Fruit fly (Drosophila melanogaster): ENCODE measurements around the gene CG17544.

CG17544 gene

DNA sequence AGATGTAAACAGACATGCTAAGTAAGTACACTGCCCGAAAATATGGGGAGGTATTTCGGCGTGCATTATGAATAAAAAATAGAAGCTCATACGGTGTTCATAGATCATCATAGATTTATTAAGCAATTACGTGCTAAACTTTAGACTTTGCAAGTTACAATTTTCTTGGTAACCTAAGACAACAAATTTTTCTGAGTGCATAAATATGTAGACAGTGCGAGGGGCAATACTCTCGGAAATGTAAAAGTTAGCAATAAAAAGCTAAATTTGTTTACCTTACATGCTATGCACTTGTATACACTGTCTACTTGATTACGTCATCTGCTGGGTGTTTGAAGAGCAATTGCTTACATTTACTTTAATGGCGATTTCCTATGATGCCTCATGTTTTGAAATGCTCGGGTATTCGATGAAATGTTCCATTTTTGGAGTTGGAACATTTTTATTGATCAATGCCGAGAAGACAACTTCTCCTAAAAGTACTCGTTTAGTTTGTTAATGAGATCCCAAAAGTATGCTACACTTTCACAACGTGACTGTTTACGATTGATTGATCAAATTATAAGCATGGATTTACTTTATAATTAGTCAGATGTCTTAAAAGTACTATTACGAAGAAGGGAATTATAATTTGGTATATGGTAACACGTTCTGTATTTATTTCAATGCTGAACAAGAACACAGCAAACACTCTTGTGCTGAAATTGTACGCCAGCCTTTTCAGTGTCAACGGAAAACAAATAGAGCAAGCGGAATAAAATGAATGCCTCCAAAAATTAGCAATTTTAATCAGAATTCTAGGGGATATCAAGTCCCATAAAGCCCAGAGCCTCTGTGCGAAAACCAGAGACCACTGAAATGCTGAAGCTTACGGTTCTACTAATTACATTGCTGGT lies 18.6 kb upstream of the CG17544 start, which contains the start of gene Lectin-galC1 (continued):
- TF ChIP-seq sima (GFP tag; optimal IDR thresholded peaks at IDR 0.05), result peak; percentile 49
- peak; percentile 61 for TF ChIP-seq Ravus (GFP tag; IDR thresholded peaks at IDR 0.05)
- TF ChIP-seq sisA (GFP tag; IDR thresholded peaks at IDR 0.05), result peak; percentile 88; the same call in 1 of the 2 replicates
- TF ChIP-seq lab (GFP tag; optimal IDR thresholded peaks at IDR 0.05), result peak; percentile 83
- peak; percentile 87 for TF ChIP-seq gsb-n (tag; optimal IDR thresholded peaks at IDR 0.05)
- TF ChIP-seq CG6689 (GFP tag; IDR thresholded peaks at IDR 0.05), result peak; percentile 86
- peak; percentile 62 for TF ChIP-seq pfk (GFP tag; optimal IDR thresholded peaks at IDR 0.05)
- peak; percentile 83 for TF ChIP-seq CG14441 (GFP tag; IDR thresholded peaks at IDR 0.05)
- TF ChIP-seq eyg (GFP tag; optimal IDR thresholded peaks at IDR 0.05), result peak; percentile 73
- TF ChIP-seq Optix (GFP tag; IDR thresholded peaks at IDR 0.05), result peak; percentile 84
- peak; percentile 83 for TF ChIP-seq CG32772 (GFP tag; IDR thresholded peaks at IDR 0.05)
- TF ChIP-seq CG17912 (GFP tag; optimal IDR thresholded peaks at IDR 0.05), result peak; percentile 29
- TF ChIP-seq CG11560 (tag; IDR thresholded peaks at IDR 0.05), result peak; percentile 65; the same call in 2 of the 3 replicates
- peak; percentile 72 for TF ChIP-seq CG16815 (GFP tag; optimal IDR thresholded peaks at IDR 0.05)
- TF ChIP-seq CG11456 (GFP tag; IDR thresholded peaks at IDR 0.05), result peak; percentile 82
- TF ChIP-seq bcd (GFP tag; optimal IDR thresholded peaks at IDR 0.05), result peak; percentile 81
- TF ChIP-seq CG10366 (GFP tag; IDR thresholded peaks at IDR 0.05), result peak; percentile 85
- TF ChIP-seq CG10431 (GFP tag; optimal IDR thresholded peaks at IDR 0.05), result peak; percentile 47
- peak; percentile 96 for TF ChIP-seq Ets65A (GFP tag)
- peak; percentile 70 for TF ChIP-seq CG2202 (tag; optimal IDR thresholded peaks at IDR 0.05)
- TF ChIP-seq zen2 (GFP tag; IDR thresholded peaks at IDR 0.05; ENCODE audit: partially characterized antibody), result no peak
- TF ChIP-seq CG18011 (GFP tag; optimal IDR thresholded peaks at IDR 0.05), result peak; percentile 45
- TF ChIP-seq CG18476 (GFP tag; optimal IDR thresholded peaks at IDR 0.05), result peak; percentile 81
- peak; percentile 99 for TF ChIP-seq sens (GFP tag)
- peak; percentile 91 for TF ChIP-seq dmrt99B (tag; optimal IDR thresholded peaks at IDR 0.05)
- TF ChIP-seq eve (GFP tag; optimal IDR thresholded peaks at IDR 0.05), result peak in 1 of 2 experiments; percentile 95
- TF ChIP-seq grn (GFP tag; optimal IDR thresholded peaks at IDR 0.05), result peak; percentile 40
- TF ChIP-seq tll (GFP tag; optimal IDR thresholded peaks at IDR 0.05), result no peak
- TF ChIP-seq sr (GFP tag; IDR thresholded peaks at IDR 0.05), result peak; percentile 79
- peak; percentile 80 for TF ChIP-seq CG4730 (GFP tag; IDR thresholded peaks at IDR 0.05)
- TF ChIP-seq CG15479 (GFP tag; optimal IDR thresholded peaks at IDR 0.05), result no peak
- peak; percentile 84 for TF ChIP-seq tap (tag; optimal IDR thresholded peaks at IDR 0.05)
- peak; percentile 25; the same call in 1 of the 2 replicates for TF ChIP-seq bowl (GFP tag; IDR thresholded peaks at IDR 0.05)
- TF ChIP-seq CG1602 (GFP tag; optimal IDR thresholded peaks at IDR 0.05), result peak; percentile 89
- TF ChIP-seq CG3847 (GFP tag; IDR thresholded peaks at IDR 0.05), result peak; percentile 73
- TF ChIP-seq CG12391 (tag; optimal IDR thresholded peaks at IDR 0.05), result peak; percentile 89
- peak; percentile 88 for TF ChIP-seq CHES-1-like (GFP tag; optimal IDR thresholded peaks at IDR 0.05)
- TF ChIP-seq Dad (GFP tag; optimal IDR thresholded peaks at IDR 0.05), result peak; percentile 84
- TF ChIP-seq Hr3 (GFP tag; optimal IDR thresholded peaks at IDR 0.05), result peak; percentile 82
- TF ChIP-seq CG18619 (GFP tag; optimal IDR thresholded peaks at IDR 0.05), result peak; percentile 84
- TF ChIP-seq H2.0 (GFP tag; IDR thresholded peaks at IDR 0.05), result peak; percentile 87
- no peak for TF ChIP-seq CG42726 (GFP tag; IDR thresholded peaks at IDR 0.05; ENCODE audit: partially characterized antibody)
- TF ChIP-seq mam (GFP tag; optimal IDR thresholded peaks at IDR 0.05), result peak; percentile 70
- no peak for TF ChIP-seq nerfin-2 (GFP tag; IDR thresholded peaks at IDR 0.05; ENCODE audit: partially characterized antibody)
- peak; percentile 89 for TF ChIP-seq dmrt11E (tag; optimal IDR thresholded peaks at IDR 0.05)
- peak; percentile 87 for TF ChIP-seq org-1 (GFP tag; optimal IDR thresholded peaks at IDR 0.05)
- peak; percentile 89 for TF ChIP-seq CG2712 (tag; optimal IDR thresholded peaks at IDR 0.05)
- TF ChIP-seq CG6854 (GFP tag; optimal IDR thresholded peaks at IDR 0.05), result peak; percentile 72
- peak; percentile 80 for TF ChIP-seq Fer3 (tag; optimal IDR thresholded peaks at IDR 0.05)
